Fruit fly (Drosophila melanogaster) whole organism, embryonic: Measurements from ENCODE around the gene CG34309.

Experiments used
- Atf6 ChIP-seq: fragments of 200-800 bp; sonication (Bioruptor generic); IDR thresholded peaks from 2 replicates; pipeline ENCODE4 v1.3.6; 2022; ENCODE audit warnings: missing biosample characterization, missing genetic modification characterization
- CG11560 ChIP-seq: fragments of 200-800 bp; sonication (Bioruptor generic); IDR thresholded peaks from 3 replicates; pipeline ENCODE4 v1.3.6; 2022; ENCODE audit warnings: missing biosample characterization, missing genetic modification characterization
- CG12744 ChIP-seq: fragments of 200-800 bp; sonication (Bioruptor generic); optimal IDR thresholded peaks from 2 replicates; lab custom pipeline; 2016; ENCODE audit warnings: missing biosample characterization, missing genetic modification characterization
- CG13775 ChIP-seq: fragments of 200-800 bp; sonication (Bioruptor generic); optimal IDR thresholded peaks from 3 replicates; lab custom pipeline; 2017; ENCODE audit warnings: missing biosample characterization, mild to moderate bottlenecking, missing genetic modification characterization
- CG14014 ChIP-seq: fragments of 200-800 bp; sonication (Bioruptor generic); IDR thresholded peaks from 2 replicates; pipeline ENCODE4 v1.3.6; 2022; ENCODE audit warnings: missing biosample characterization, missing genetic modification characterization
- CG14860 ChIP-seq: fragments of 200-800 bp; sonication (Bioruptor generic); IDR thresholded peaks from 3 replicates; pipeline ENCODE4 v1.3.6; 2022; ENCODE audit warnings: missing biosample characterization, missing genetic modification characterization; ENCODE audit not compliant: partially characterized antibody
- CG16863 ChIP-seq: fragments of 200-800 bp; sonication (Bioruptor generic); optimal IDR thresholded peaks from 3 replicates; lab custom pipeline; 2016; ENCODE audit warnings: missing biosample characterization, missing genetic modification characterization
- CG17568 ChIP-seq: fragments of 200-800 bp; sonication (Bioruptor generic); optimal IDR thresholded peaks from 2 replicates; lab custom pipeline; 2018; ENCODE audit warnings: missing biosample characterization, mild to moderate bottlenecking, missing genetic modification characterization, moderate library complexity
- CG17829 ChIP-seq: fragments of 200-800 bp; optimal IDR thresholded peaks from 2 replicates; lab custom pipeline; 2019; ENCODE audit warnings: missing biosample characterization, mild to moderate bottlenecking, missing genetic modification characterization, moderate library complexity
- CG2199 ChIP-seq: fragments of 200-800 bp; sonication (Bioruptor generic); IDR thresholded peaks from 3 replicates; pipeline ENCODE4 v1.3.6; 2022; ENCODE audit warnings: missing biosample characterization, missing genetic modification characterization
- CG2712 ChIP-seq: fragments of 200-800 bp; optimal IDR thresholded peaks from 3 replicates; lab custom pipeline; 2019; ENCODE audit warnings: missing biosample characterization, mild to moderate bottlenecking, missing genetic modification characterization, moderate library complexity
- CG2889 ChIP-seq: fragments of 200-800 bp; sonication (Bioruptor generic); IDR thresholded peaks from 3 replicates; pipeline ENCODE4 v1.3.6; 2022; ENCODE audit warnings: missing biosample characterization, missing genetic modification characterization
- CG3407 ChIP-seq: fragments of 200-800 bp; sonication (Bioruptor generic); optimal IDR thresholded peaks from 2 replicates; lab custom pipeline; 2018; ENCODE audit warnings: missing biosample characterization, mild to moderate bottlenecking, missing genetic modification characterization
- CG3838 ChIP-seq: fragments of 200-800 bp; sonication (Bioruptor generic); optimal IDR thresholded peaks from 3 replicates; lab custom pipeline; 2016; ENCODE audit warnings: missing biosample characterization, missing genetic modification characterization
- CG4854 ChIP-seq: fragments of 200-800 bp; sonication (Bioruptor generic); optimal IDR thresholded peaks from 2 replicates; lab custom pipeline; 2016; ENCODE audit warnings: missing biosample characterization, missing genetic modification characterization, inconsistent platforms
- CG6683 ChIP-seq: fragments of 200-800 bp; sonication (Bioruptor generic); optimal IDR thresholded peaks from 2 replicates; lab custom pipeline; 2017; ENCODE audit warnings: missing biosample characterization, mild to moderate bottlenecking, missing genetic modification characterization, missing genetic modification reagents
- CG6813 ChIP-seq: fragments of 200-800 bp; sonication (Bioruptor generic); optimal IDR thresholded peaks from 2 replicates; lab custom pipeline; 2017; ENCODE audit warnings: missing biosample characterization, missing genetic modification characterization, mild to moderate bottlenecking, moderate library complexity, missing genetic modification reagents
- CG8388 ChIP-seq: fragments of 200-800 bp; sonication (Bioruptor generic); optimal IDR thresholded peaks from 2 replicates; lab custom pipeline; 2019; ENCODE audit warnings: missing biosample characterization, mild to moderate bottlenecking, missing genetic modification characterization, moderate library complexity
- CG9609 ChIP-seq: fragments of 200-800 bp; sonication (Bioruptor generic); optimal IDR thresholded peaks from 3 replicates; lab custom pipeline; 2016; ENCODE audit warnings: missing biosample characterization, missing genetic modification characterization
- CHES-1-like ChIP-seq: fragments of 200-800 bp; sonication (Bioruptor generic); optimal IDR thresholded peaks from 2 replicates; lab custom pipeline; 2016; ENCODE audit warnings: missing biosample characterization, missing genetic modification characterization
- Dek ChIP-seq: fragments of 200-800 bp; sonication (Bioruptor generic); optimal IDR thresholded peaks from 3 replicates; lab custom pipeline; 2019; ENCODE audit warnings: missing biosample characterization, mild to moderate bottlenecking, missing genetic modification characterization, moderate library complexity
- Dll ChIP-seq: fragments of 200-800 bp; sonication (Bioruptor generic); IDR thresholded peaks from 4 replicates; pipeline ENCODE4 v1.3.6; 2022; ENCODE audit warnings: missing biosample characterization, missing genetic modification characterization; ENCODE audit not compliant: partially characterized antibody
- Doc3 ChIP-seq: fragments of 200-800 bp; sonication (Bioruptor generic); IDR thresholded peaks from 3 replicates; pipeline ENCODE4 v1.3.6; 2022; ENCODE audit warnings: missing biosample characterization, missing genetic modification characterization; ENCODE audit not compliant: partially characterized antibody
- Drgx ChIP-seq: fragments of 200-800 bp; sonication (Bioruptor generic); IDR thresholded peaks from 2 replicates; pipeline ENCODE4 v1.3.6; 2022; ENCODE audit warnings: missing biosample characterization, missing genetic modification characterization
- H2.0 ChIP-seq: fragments of 200-800 bp; sonication (Bioruptor generic); IDR thresholded peaks from 2 replicates; pipeline ENCODE4 v1.3.6; 2022; ENCODE audit warnings: missing biosample characterization, missing genetic modification characterization
- Hmx ChIP-seq: fragments of 200-800 bp; sonication (Bioruptor generic); optimal IDR thresholded peaks from 2 replicates; lab custom pipeline; 2016; ENCODE audit warnings: missing biosample characterization, missing genetic modification characterization
- MESR4 ChIP-seq: fragments of 200-800 bp; sonication (Bioruptor generic); optimal IDR thresholded peaks from 2 replicates; lab custom pipeline; 2018; ENCODE audit warnings: missing biosample characterization, mild to moderate bottlenecking, missing genetic modification characterization, moderate library complexity
- Med ChIP-seq: fragments of 200-800 bp; sonication (Bioruptor generic); peaks from one replicate; lab custom pipeline; 2016; ENCODE audit warnings: missing biosample characterization, missing genetic modification characterization, mild to moderate bottlenecking, inconsistent platforms, moderate library complexity
- Mrtf ChIP-seq: fragments of 200-800 bp; sonication (Bioruptor generic); IDR thresholded peaks from 3 replicates; pipeline ENCODE4 v1.3.6; 2022; ENCODE audit warnings: missing biosample characterization, missing genetic modification characterization
- Myb ChIP-seq: fragments of 200-800 bp; sonication (Bioruptor generic); optimal IDR thresholded peaks from 2 replicates; lab custom pipeline; 2016; ENCODE audit warnings: missing biosample characterization, missing genetic modification characterization
- Oli ChIP-seq: fragments of 200-800 bp; sonication (Bioruptor generic); optimal IDR thresholded peaks from 2 replicates; lab custom pipeline; 2018; ENCODE audit warnings: missing biosample characterization, mild to moderate bottlenecking, missing genetic modification characterization, moderate library complexity
- Trl ChIP-seq, 3 experiments: fragments of >200 bp in 2 of 3; fragments of 200-800 bp in 1 of 3; sonication (Bioruptor generic) in 1 of 3; optimal IDR thresholded peaks; 2 replicates in 1 of 3; 3 replicates in 2 of 3; lab custom pipeline; 2016 to 2017; ENCODE audit warnings: missing biosample characterization in 1 of 3, missing genetic modification characterization in 1 of 3
- al ChIP-seq: fragments of 200-800 bp; sonication (Bioruptor generic); IDR thresholded peaks from 2 replicates; pipeline ENCODE4 v1.3.6; 2022; ENCODE audit warnings: missing biosample characterization, missing genetic modification characterization
- aop ChIP-seq: fragments of 200-800 bp; sonication (Bioruptor generic); IDR thresholded peaks from 2 replicates; pipeline ENCODE4 v1.3.6; 2022; ENCODE audit warnings: missing biosample characterization, missing genetic modification characterization
- bowl ChIP-seq: fragments of 200-800 bp; sonication (Bioruptor generic); IDR thresholded peaks from 2 replicates; pipeline ENCODE4 v1.3.6; 2022; ENCODE audit warnings: missing biosample characterization, missing genetic modification characterization
- chn ChIP-seq: fragments of 200-800 bp; sonication (Bioruptor generic); optimal IDR thresholded peaks from 2 replicates; lab custom pipeline; 2016; ENCODE audit warnings: missing biosample characterization, missing genetic modification characterization
- danr ChIP-seq: fragments of 200-800 bp; sonication (Bioruptor generic); IDR thresholded peaks from 2 replicates; pipeline ENCODE4 v1.3.6; 2022; ENCODE audit warnings: missing biosample characterization, missing genetic modification characterization
- gsb ChIP-seq: fragments of 200-800 bp; sonication (Bioruptor generic); IDR thresholded peaks from 2 replicates; pipeline ENCODE4 v1.3.6; 2022; ENCODE audit warnings: missing biosample characterization, missing genetic modification characterization
- h ChIP-seq: fragments of >200 bp; optimal IDR thresholded peaks from 2 replicates; lab custom pipeline; 2017
- lmd ChIP-seq: fragments of 200-800 bp; sonication (Bioruptor generic); IDR thresholded peaks from 2 replicates; pipeline ENCODE4 v1.3.6; 2022; ENCODE audit warnings: missing biosample characterization, missing genetic modification characterization
- mirr ChIP-seq: fragments of 200-800 bp; sonication (Bioruptor generic); optimal IDR thresholded peaks from 3 replicates; lab custom pipeline; 2018; ENCODE audit warnings: missing biosample characterization, mild to moderate bottlenecking, missing genetic modification characterization
- mld ChIP-seq: fragments of 200-800 bp; sonication (Bioruptor generic); IDR thresholded peaks from 3 replicates; pipeline ENCODE4 v1.3.6; 2022; ENCODE audit warnings: missing biosample characterization, missing genetic modification characterization; ENCODE audit not compliant: partially characterized antibody
- prd ChIP-seq, 3 experiments: fragments of >200 bp in 2 of 3; fragments of 200-800 bp in 1 of 3; sonication (Bioruptor generic) in 1 of 3; optimal IDR thresholded peaks in 2 of 3; IDR thresholded peaks in 1 of 3; 2 replicates in 2 of 3; 3 replicates in 1 of 3; pipeline versions ENCODE4 v1.3.6 to Lab custom; 2017 to 2022; ENCODE audit warnings: missing biosample characterization in 1 of 3, missing genetic modification characterization in 1 of 3
- row ChIP-seq: fragments of 200-800 bp; sonication (Bioruptor generic); IDR thresholded peaks from 3 replicates; pipeline ENCODE4 v1.3.6; 2022; ENCODE audit warnings: missing biosample characterization, missing genetic modification characterization
- sim ChIP-seq: fragments of 200-800 bp; sonication (Bioruptor generic); IDR thresholded peaks from 2 replicates; pipeline ENCODE4 v1.3.6; 2022; ENCODE audit warnings: missing biosample characterization, missing genetic modification characterization
- tio ChIP-seq: fragments of 200-800 bp; sonication (Bioruptor generic); optimal IDR thresholded peaks from 2 replicates; lab custom pipeline; 2017; ENCODE audit warnings: missing biosample characterization, missing genetic modification characterization, inconsistent platforms
- tx ChIP-seq: fragments of 200-800 bp; sonication (Bioruptor generic); optimal IDR thresholded peaks from 2 replicates; lab custom pipeline; 2016; ENCODE audit warnings: missing biosample characterization, missing genetic modification characterization

CG34309 gene

dm6 chr3R:13364175-13365174, 8.0 kb upstream of the CG34309 start, which contains the start of gene Dic1 (continued):
- TF ChIP-seq CG3838 (peak; percentile 71), CG13775 (GFP tag; lab: Kevin White, UChicago) (peak; percentile 98), CG17829 (peak; percentile 94), Doc3 (GFP tag; lab: Robert Waterston, UW) (no peak), Mrtf (peak; percentile 90), Oli (tag; lab: Kevin White, UChicago) (peak; percentile 98), H2.0 (GFP tag; lab: Robert Waterston, UW) (peak; percentile 79), Hmx (peak; percentile 88), CG14860 (GFP tag; lab: Robert Waterston, UW) (no peak), CG8388 (GFP tag; lab: Kevin White, UChicago) (peak; percentile 96), CG2199 (GFP tag; lab: Robert Waterston, UW) (peak; percentile 77; the same call in 1 of the 3 replicates), row (peak; percentile 94), mirr (GFP tag; lab: Kevin White, UChicago) (peak; percentile 14), CG6813 (GFP tag; lab: Kevin White, UChicago) (peak; percentile 93), CG3407 (GFP tag; lab: Kevin White, UChicago) (peak; percentile 93), chn (GFP tag; lab: Kevin White, UChicago) (peak; percentile 93), CG17568 (peak; percentile 84), CG6683 (GFP tag; lab: Kevin White, UChicago) (peak; percentile 96), tio (GFP tag; lab: Kevin White, UChicago) (peak; percentile 98), h (lab: Kevin White, UChicago) (no peak), mld (GFP tag; lab: Robert Waterston, UW) (no peak), CG16863 (peak; percentile 87), Dek (tag; lab: Kevin White, UChicago) (peak; percentile 96), Med (peak; percentile 98), aop (peak; percentile 90), CG2889 (GFP tag; lab: Robert Waterston, UW) (peak; percentile 79), gsb (GFP tag; lab: Robert Waterston, UW) (peak; percentile 75), CG4854 (GFP tag; lab: Kevin White, UChicago) (peak; percentile 87), CG11560 (peak; percentile 85), bowl (GFP tag; lab: Robert Waterston, UW) (peak; percentile 48; the same call in 1 of the 2 replicates), CG2712 (peak; percentile 96), sim (GFP tag; lab: Robert Waterston, UW) (no peak), Myb (peak; percentile 76), Atf6 (GFP tag; lab: Robert Waterston, UW) (peak; percentile 95), lmd (GFP tag; lab: Robert Waterston, UW) (peak; percentile 96), MESR4 (GFP tag; lab: Kevin White, UChicago) (peak; percentile 10), Drgx (GFP tag; lab: Robert Waterston, UW) (peak; percentile 91), Trl (optimal IDR thresholded peaks at IDR 0.05; lab: Kevin White, UChicago) (peak; percentile 74 to 86), Trl (GFP tag; optimal IDR thresholded peaks at IDR 0.05; lab: Kevin White, UChicago) (peak; percentile 80), CG9609 (GFP tag; lab: Kevin White, UChicago) (peak; percentile 89), CHES-1-like (GFP tag; lab: Kevin White, UChicago) (peak; percentile 87), Dll (GFP tag; lab: Robert Waterston, UW) (0 out of 4 replicates have a peak, but pooled peaks have one; percentile 30), prd (optimal IDR thresholded peaks at IDR 0.05; lab: Kevin White, UChicago) (no peak), prd (GFP tag; IDR thresholded peaks at IDR 0.05; lab: Robert Waterston, UW) (peak; percentile 92), danr (GFP tag; lab: Robert Waterston, UW) (peak; percentile 85), CG14014 (GFP tag; lab: Robert Waterston, UW) (peak; percentile 87), tx (GFP tag; lab: Kevin White, UChicago) (peak; percentile 79), CG12744 (GFP tag; lab: Kevin White, UChicago) (peak; percentile 86), al (GFP tag; lab: Robert Waterston, UW) (peak; percentile 91)
